Worm (Caenorhabditis elegans): ENCODE data around the gene F28H6.4.

F28H6.4 gene

DNA sequence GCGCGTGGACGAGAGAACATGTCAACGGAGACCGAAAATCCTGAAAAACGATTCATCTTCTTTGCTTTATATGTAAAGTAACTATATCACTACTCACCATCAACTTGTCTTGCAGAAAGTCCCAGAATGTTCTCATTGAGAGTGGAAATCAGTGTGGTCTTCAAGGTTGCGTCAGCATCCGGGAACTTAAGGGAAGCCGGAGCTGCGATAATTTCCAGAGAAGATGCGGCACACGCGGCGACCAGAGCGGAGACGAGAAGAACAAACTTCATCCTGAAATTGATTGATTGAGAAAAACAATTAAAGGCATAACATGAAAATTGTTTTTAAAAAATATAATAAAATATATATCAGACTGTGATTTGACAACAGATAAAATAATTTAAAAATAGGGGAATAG lies 36.6 kb downstream of the F28H6.4 start, which contains the start of gene vha-20:
Gene vha-20, minus strand, starts transcription at position 273 of the 400 bp plus-strand sequence.
- TF ChIP-seq ZK546.5 (tag; optimal IDR thresholded peaks at IDR 0.05) (no peak), elt-3 (tag; optimal IDR thresholded peaks at IDR 0.05) (no peak), ama-1 (optimal IDR thresholded peaks at IDR 0.05) (peak; percentile 7), nhr-43 (tag; optimal IDR thresholded peaks at IDR 0.05; ENCODE audit: poor library complexity, severe bottlenecking) (peak; percentile 36), nhr-76 (tag; optimal IDR thresholded peaks at IDR 0.05) (no peak), lin-39 (tag; optimal IDR thresholded peaks at IDR 0.05) (no peak), R02D3.7 (tag; optimal IDR thresholded peaks at IDR 0.05) (no peak), elt-2 (tag; optimal IDR thresholded peaks at IDR 0.05) (peak; percentile 1)

DNA sequence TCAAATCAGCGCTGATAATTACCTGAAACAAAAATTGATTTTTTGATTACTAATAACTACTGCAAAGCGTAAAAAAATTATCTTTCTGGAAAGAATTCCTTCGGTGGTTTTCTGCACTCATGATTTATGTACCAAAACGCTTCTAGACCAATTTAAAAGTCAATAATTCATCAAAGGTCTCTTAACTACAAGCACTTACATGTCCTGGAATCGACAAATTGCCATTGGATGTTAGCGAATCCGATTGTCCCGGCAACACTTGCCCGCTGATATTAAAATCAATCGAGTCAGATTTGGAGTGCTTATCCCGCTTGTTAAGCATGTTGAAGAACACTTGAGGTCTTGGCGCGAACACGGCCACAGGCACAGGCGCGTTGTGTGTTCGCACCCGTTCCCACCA lies 37.5 kb downstream of the F28H6.4 start:
- TF ChIP-seq ztf-11 (tag; optimal IDR thresholded peaks at IDR 0.05) (no peak), lsy-12 (tag; optimal IDR thresholded peaks at IDR 0.05) (no peak), ztf-4 (tag; optimal IDR thresholded peaks at IDR 0.05) (no peak), zag-1 (tag; optimal IDR thresholded peaks at IDR 0.05) (no peak), nhr-77 (tag; optimal IDR thresholded peaks at IDR 0.05) (no peak), ama-1 (optimal IDR thresholded peaks at IDR 0.05) (no peak), skn-1 (tag; optimal IDR thresholded peaks at IDR 0.05) (no peak), mml-1 (tag; optimal IDR thresholded peaks at IDR 0.05) (no peak), nhr-237 (tag; optimal IDR thresholded peaks at IDR 0.05) (no peak), ceh-16 (tag; optimal IDR thresholded peaks at IDR 0.05) (no peak), aly-2 (tag; optimal IDR thresholded peaks at IDR 0.05) (no peak), nfya-1 (tag; optimal IDR thresholded peaks at IDR 0.05; ENCODE audit: insufficient read depth) (no peak), ceh-9 (tag; optimal IDR thresholded peaks at IDR 0.05) (no peak), egl-27 (tag; optimal IDR thresholded peaks at IDR 0.05) (no peak)

DNA sequence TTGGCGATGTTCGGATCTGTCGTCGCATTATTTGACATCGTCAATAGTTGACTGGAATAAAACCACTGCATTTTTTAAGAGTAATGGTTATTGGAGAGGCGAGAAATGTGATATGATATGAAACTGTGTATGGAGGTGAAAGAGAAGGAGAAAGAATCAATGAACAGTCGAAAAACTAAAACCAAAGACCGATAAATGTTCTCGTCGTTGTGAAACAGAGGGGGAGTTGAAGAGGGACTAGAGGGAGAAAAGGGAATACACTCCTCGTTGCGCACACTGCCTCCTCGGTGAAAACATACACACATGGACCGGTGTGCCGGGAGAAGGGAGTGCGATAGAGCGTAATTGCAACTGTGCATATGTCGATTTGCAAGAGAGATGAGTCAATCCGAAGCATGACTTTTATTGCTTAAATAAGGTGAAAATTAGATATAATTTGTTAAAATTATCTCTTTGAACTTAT lies 41.9 kb downstream of the F28H6.4 start, which contains the start of gene sym-4:
Gene sym-4, minus strand, starts transcription at position 51 of the 463 bp plus-strand sequence.
- TF ChIP-seq jun-1 (tag; optimal IDR thresholded peaks at IDR 0.05): peak; percentile 90
- peak; percentile 97 for TF ChIP-seq nhr-25 (tag; optimal IDR thresholded peaks at IDR 0.05)
- TF ChIP-seq R02D3.7 (tag; optimal IDR thresholded peaks at IDR 0.05): peak; percentile 69
- TF ChIP-seq elt-2 (tag; optimal IDR thresholded peaks at IDR 0.05): peak; percentile 90
- no peak for TF ChIP-seq aly-2 (tag; optimal IDR thresholded peaks at IDR 0.05)
- peak; percentile 95 for TF ChIP-seq pha-4 (tag; optimal IDR thresholded peaks at IDR 0.05)
- peak; percentile 58 for TF ChIP-seq unc-62 (GFP tag; optimal IDR thresholded peaks at IDR 0.05)
- peak; percentile 94 for TF ChIP-seq nhr-43 (tag; optimal IDR thresholded peaks at IDR 0.05; ENCODE audit: poor library complexity, severe bottlenecking)
- TF ChIP-seq egl-27 (tag; optimal IDR thresholded peaks at IDR 0.05): peak; percentile 50
- TF ChIP-seq ztf-4 (tag; optimal IDR thresholded peaks at IDR 0.05): peak; percentile 29
- no peak for TF ChIP-seq mml-1 (tag; optimal IDR thresholded peaks at IDR 0.05)
- TF ChIP-seq nhr-237 (tag; optimal IDR thresholded peaks at IDR 0.05): no peak
- no peak for TF ChIP-seq ceh-9 (tag; optimal IDR thresholded peaks at IDR 0.05)
- peak; percentile 96 for TF ChIP-seq hmg-11 (tag; optimal IDR thresholded peaks at IDR 0.05)
- peak; percentile 80 for TF ChIP-seq lsy-12 (tag; optimal IDR thresholded peaks at IDR 0.05)
- no peak for TF ChIP-seq sea-2 (GFP tag; optimal IDR thresholded peaks at IDR 0.05)
- TF ChIP-seq unc-39 (tag; optimal IDR thresholded peaks at IDR 0.05): no peak
- TF ChIP-seq tbx-2 (tag; optimal IDR thresholded peaks at IDR 0.05): peak; percentile 68
- TF ChIP-seq ceh-82 (tag; optimal IDR thresholded peaks at IDR 0.05): peak; percentile 44
- TF ChIP-seq skn-1 (tag; optimal IDR thresholded peaks at IDR 0.05): peak; percentile 42
- TF ChIP-seq elt-1 (tag; optimal IDR thresholded peaks at IDR 0.05): peak; percentile 27
- peak; percentile 91 for TF ChIP-seq nfya-1 (tag; optimal IDR thresholded peaks at IDR 0.05; ENCODE audit: insufficient read depth)
- TF ChIP-seq fkh-10 (GFP tag; optimal IDR thresholded peaks at IDR 0.05): peak; percentile 61
- no peak for TF ChIP-seq nhr-28 (tag; optimal IDR thresholded peaks at IDR 0.05)
- TF ChIP-seq snpc-4 (tag; optimal IDR thresholded peaks at IDR 0.05): peak; percentile 90
- TF ChIP-seq mdl-1 (tag; optimal IDR thresholded peaks at IDR 0.05): peak; percentile 67
- TF ChIP-seq lin-15B (tag; optimal IDR thresholded peaks at IDR 0.05): peak; percentile 94
- TF ChIP-seq nhr-11 (tag; optimal IDR thresholded peaks at IDR 0.05): peak; percentile 63
- TF ChIP-seq nhr-67 (tag; optimal IDR thresholded peaks at IDR 0.05): no peak
- TF ChIP-seq zag-1 (tag; optimal IDR thresholded peaks at IDR 0.05): no peak
- peak; percentile 93 for TF ChIP-seq nhr-23 (tag; optimal IDR thresholded peaks at IDR 0.05)
- TF ChIP-seq fos-1 (tag; optimal IDR thresholded peaks at IDR 0.05): peak; percentile 63
- peak in 2 of 3 experiments; percentile 47 to 85 for TF ChIP-seq elt-3 (tag; optimal IDR thresholded peaks at IDR 0.05)
- no peak for TF ChIP-seq fkh-2 (tag; optimal IDR thresholded peaks at IDR 0.05)
- no peak for TF ChIP-seq daf-12 (tag; optimal IDR thresholded peaks at IDR 0.05)
- peak; percentile 41 for TF ChIP-seq nhr-77 (tag; optimal IDR thresholded peaks at IDR 0.05)
- TF ChIP-seq ama-1 (optimal IDR thresholded peaks at IDR 0.05): peak; percentile 69
- TF ChIP-seq lin-39 (tag; optimal IDR thresholded peaks at IDR 0.05): peak; percentile 90
- peak; percentile 64 for TF ChIP-seq nhr-76 (tag; optimal IDR thresholded peaks at IDR 0.05)
- TF ChIP-seq nhr-12 (tag; optimal IDR thresholded peaks at IDR 0.05): no peak
- TF ChIP-seq ceh-28 (tag; optimal IDR thresholded peaks at IDR 0.05): peak; percentile 88
- TF ChIP-seq eor-1 (tag; optimal IDR thresholded peaks at IDR 0.05): no peak
- peak; percentile 61 for TF ChIP-seq egl-5 (tag; optimal IDR thresholded peaks at IDR 0.05)
- TF ChIP-seq pqm-1 (tag; optimal IDR thresholded peaks at IDR 0.05): peak; percentile 96
- TF ChIP-seq ZK546.5 (tag; optimal IDR thresholded peaks at IDR 0.05): no peak
- no peak for TF ChIP-seq ztf-11 (tag; optimal IDR thresholded peaks at IDR 0.05)

Measured in whole organism, L3 larva.